Fruit fly (Drosophila melanogaster) whole organism, embryonic: ENCODE results near the gene CG17249.
A peak's percentile ranks its signal among the peaks of the same experiment; 100 is the strongest.

Experiments
- Aef1 ChIP-seq: fragments of 200-800 bp; sonication (Bioruptor generic); IDR thresholded peaks from 3 replicates; pipeline ENCODE4 v1.3.6; 2022; ENCODE audit warnings: missing biosample characterization, missing genetic modification characterization
- Atf6 ChIP-seq: fragments of 200-800 bp; sonication (Bioruptor generic); IDR thresholded peaks from 2 replicates; pipeline ENCODE4 v1.3.6; 2022; ENCODE audit warnings: missing biosample characterization, missing genetic modification characterization
- CG10366 ChIP-seq: fragments of 200-800 bp; sonication (Bioruptor generic); IDR thresholded peaks from 2 replicates; pipeline ENCODE4 v1.3.6; 2022; ENCODE audit warnings: missing biosample characterization, missing genetic modification characterization
- CG11456 ChIP-seq: fragments of 200-800 bp; sonication (Bioruptor generic); IDR thresholded peaks from 3 replicates; pipeline ENCODE4 v1.3.6; 2022; ENCODE audit warnings: missing biosample characterization, missing genetic modification characterization
- CG13894 ChIP-seq: fragments of 200-800 bp; sonication (Bioruptor generic); optimal IDR thresholded peaks from 3 replicates; lab custom pipeline; 2018; ENCODE audit warnings: missing biosample characterization, mild to moderate bottlenecking, missing genetic modification characterization, moderate library complexity
- CG14965 ChIP-seq: fragments of 200-800 bp; sonication (Bioruptor generic); optimal IDR thresholded peaks from 2 replicates; lab custom pipeline; 2016; ENCODE audit warnings: missing biosample characterization, missing genetic modification characterization, borderline replicate concordance
- CG17912 ChIP-seq: fragments of 200-800 bp; sonication (Bioruptor generic); optimal IDR thresholded peaks from 2 replicates; lab custom pipeline; 2018; ENCODE audit warnings: missing biosample characterization, mild to moderate bottlenecking, missing genetic modification characterization
- CG1792 ChIP-seq: fragments of 200-800 bp; sonication (Bioruptor generic); optimal IDR thresholded peaks from 2 replicates; lab custom pipeline; 2016; ENCODE audit warnings: missing biosample characterization, missing genetic modification characterization
- CG18599 ChIP-seq: fragments of 200-800 bp; sonication (Bioruptor generic); optimal IDR thresholded peaks from 3 replicates; lab custom pipeline; 2017; ENCODE audit warnings: missing biosample characterization, missing genetic modification characterization, mild to moderate bottlenecking, moderate library complexity, missing genetic modification reagents
- CG31441 ChIP-seq: fragments of 200-800 bp; sonication (Bioruptor generic); IDR thresholded peaks from 2 replicates; pipeline ENCODE4 v1.3.6; 2022; ENCODE audit warnings: missing biosample characterization, missing genetic modification characterization
- CG3726 ChIP-seq: fragments of 200-800 bp; sonication (Bioruptor generic); IDR thresholded peaks from 3 replicates; pipeline ENCODE4, ENCODE4 v1.3.6; 2022; ENCODE audit warnings: missing biosample characterization, missing genetic modification characterization
- CG3838 ChIP-seq: fragments of 200-800 bp; sonication (Bioruptor generic); optimal IDR thresholded peaks from 3 replicates; lab custom pipeline; 2016; ENCODE audit warnings: missing biosample characterization, missing genetic modification characterization
- CG4360 ChIP-seq: fragments of 200-800 bp; sonication (Bioruptor generic); IDR thresholded peaks from 2 replicates; pipeline ENCODE4 v1.3.6; 2022; ENCODE audit warnings: missing biosample characterization, missing genetic modification characterization
- CG4424 ChIP-seq: fragments of 200-800 bp; sonication (Bioruptor generic); optimal IDR thresholded peaks from 3 replicates; lab custom pipeline; 2016; ENCODE audit warnings: missing biosample characterization, missing genetic modification characterization
- CG6654 ChIP-seq: fragments of 200-800 bp; sonication (Bioruptor generic); optimal IDR thresholded peaks from 2 replicates; lab custom pipeline; 2017; ENCODE audit warnings: missing biosample characterization, mild to moderate bottlenecking, missing genetic modification characterization
- CG7786 ChIP-seq: fragments of 200-800 bp; sonication (Bioruptor generic); optimal IDR thresholded peaks from 2 replicates; lab custom pipeline; 2016; ENCODE audit warnings: missing biosample characterization, missing genetic modification characterization
- CG7963 ChIP-seq: fragments of 200-800 bp; sonication (Bioruptor generic); IDR thresholded peaks from 3 replicates; pipeline ENCODE4 v1.3.6; 2022; ENCODE audit warnings: missing biosample characterization, missing genetic modification characterization; ENCODE audit not compliant: partially characterized antibody
- CG8290 ChIP-seq, 3 experiments: fragments of 200-800 bp; sonication (Bioruptor generic); optimal IDR thresholded peaks; 2 replicates each; lab custom pipeline; 2016 to 2019; ENCODE audit warnings: missing biosample characterization in 3 of 3, missing genetic modification characterization in 3 of 3, mild to moderate bottlenecking in 2 of 3, moderate library complexity in 1 of 3
- CG8388 ChIP-seq: fragments of 200-800 bp; sonication (Bioruptor generic); optimal IDR thresholded peaks from 2 replicates; lab custom pipeline; 2019; ENCODE audit warnings: missing biosample characterization, mild to moderate bottlenecking, missing genetic modification characterization, moderate library complexity
- CG9215 ChIP-seq: fragments of 200-800 bp; sonication (Bioruptor generic); IDR thresholded peaks from 2 replicates; pipeline ENCODE4 v1.3.6; 2022; ENCODE audit warnings: missing biosample characterization, missing genetic modification characterization
- CG9797 ChIP-seq: fragments of 200-800 bp; sonication (Bioruptor generic); optimal IDR thresholded peaks from 3 replicates; lab custom pipeline; 2018; ENCODE audit warnings: missing biosample characterization, mild to moderate bottlenecking, missing genetic modification characterization
- E2f1 ChIP-seq: fragments of 200-800 bp; sonication (Bioruptor generic); IDR thresholded peaks from 2 replicates; pipeline ENCODE4 v1.3.6; 2022; ENCODE audit warnings: missing biosample characterization, missing genetic modification characterization
- ERR ChIP-seq: fragments of 200-800 bp; sonication (Bioruptor generic); optimal IDR thresholded peaks from 2 replicates; lab custom pipeline; 2016; ENCODE audit warnings: missing biosample characterization, missing genetic modification characterization
- Lim3 ChIP-seq: fragments of 200-800 bp; sonication (Bioruptor generic); IDR thresholded peaks from 2 replicates; pipeline ENCODE4 v1.3.6; 2022; ENCODE audit warnings: missing biosample characterization, missing genetic modification characterization
- Oaz ChIP-seq: fragments of 200-800 bp; sonication (Bioruptor generic); IDR thresholded peaks from 2 replicates; pipeline ENCODE4 v1.3.6; 2022; ENCODE audit warnings: missing biosample characterization, missing genetic modification characterization
- Oli ChIP-seq: fragments of 200-800 bp; sonication (Bioruptor generic); optimal IDR thresholded peaks from 2 replicates; lab custom pipeline; 2018; ENCODE audit warnings: missing biosample characterization, mild to moderate bottlenecking, missing genetic modification characterization, moderate library complexity
- Sox102F ChIP-seq: fragments of 200-800 bp; sonication (Bioruptor generic); optimal IDR thresholded peaks from 2 replicates; lab custom pipeline; 2018; ENCODE audit warnings: missing biosample characterization, mild to moderate bottlenecking, missing genetic modification characterization, moderate library complexity
- aop ChIP-seq: fragments of 200-800 bp; sonication (Bioruptor generic); IDR thresholded peaks from 2 replicates; pipeline ENCODE4 v1.3.6; 2022; ENCODE audit warnings: missing biosample characterization, missing genetic modification characterization
- az2 ChIP-seq: fragments of 200-800 bp; sonication (Bioruptor generic); optimal IDR thresholded peaks from 3 replicates; lab custom pipeline; 2016; ENCODE audit warnings: missing biosample characterization, missing genetic modification characterization
- bsh ChIP-seq, 2 experiments: fragments of 200-800 bp; sonication (Bioruptor generic); optimal IDR thresholded peaks; 2 replicates each; lab custom pipeline; 2017 to 2018; ENCODE audit warnings: mild to moderate bottlenecking in 2 of 2, missing biosample characterization in 2 of 2, missing genetic modification characterization in 2 of 2, moderate library complexity in 1 of 2
- cato ChIP-seq: fragments of 200-800 bp; sonication (Bioruptor generic); optimal IDR thresholded peaks from 2 replicates; lab custom pipeline; 2016; ENCODE audit warnings: missing biosample characterization, missing genetic modification characterization, borderline replicate concordance
- crc ChIP-seq: fragments of 200-800 bp; sonication (Bioruptor generic); optimal IDR thresholded peaks from 2 replicates; lab custom pipeline; 2016; ENCODE audit warnings: missing biosample characterization, missing genetic modification characterization
- danr ChIP-seq: fragments of 200-800 bp; sonication (Bioruptor generic); IDR thresholded peaks from 2 replicates; pipeline ENCODE4 v1.3.6; 2022; ENCODE audit warnings: missing biosample characterization, missing genetic modification characterization
- en ChIP-seq: fragments of 200-800 bp; sonication (Bioruptor generic); optimal IDR thresholded peaks from 2 replicates; lab custom pipeline; 2016; ENCODE audit warnings: missing biosample characterization, missing genetic modification characterization
- ewg ChIP-seq: fragments of 200-800 bp; sonication (Bioruptor generic); optimal IDR thresholded peaks from 3 replicates; lab custom pipeline; 2017; ENCODE audit warnings: mild to moderate bottlenecking, missing biosample characterization, missing genetic modification reagents, missing genetic modification characterization
- fd102C ChIP-seq: fragments of 200-800 bp; sonication (Bioruptor generic); optimal IDR thresholded peaks from 2 replicates; lab custom pipeline; 2018; ENCODE audit warnings: missing biosample characterization, mild to moderate bottlenecking, missing genetic modification characterization, moderate library complexity
- fd3F ChIP-seq: fragments of 200-800 bp; sonication (Bioruptor generic); optimal IDR thresholded peaks from 2 replicates; lab custom pipeline; 2018; ENCODE audit warnings: missing biosample characterization, mild to moderate bottlenecking, missing genetic modification characterization, moderate library complexity
- fu2 ChIP-seq: fragments of 200-800 bp; sonication (Bioruptor generic); optimal IDR thresholded peaks from 2 replicates; lab custom pipeline; 2016; ENCODE audit warnings: missing biosample characterization, missing genetic modification characterization
- gcm2 ChIP-seq: fragments of 200-800 bp; sonication (Bioruptor generic); optimal IDR thresholded peaks from 2 replicates; lab custom pipeline; 2016; ENCODE audit warnings: missing biosample characterization, missing genetic modification characterization
- her ChIP-seq: fragments of 200-800 bp; sonication (Bioruptor generic); optimal IDR thresholded peaks from 2 replicates; lab custom pipeline; 2016; ENCODE audit warnings: missing biosample characterization, missing genetic modification characterization
- kah ChIP-seq: fragments of 200-800 bp; sonication (Bioruptor generic); optimal IDR thresholded peaks from 2 replicates; lab custom pipeline; 2018; ENCODE audit warnings: missing biosample characterization, mild to moderate bottlenecking, missing genetic modification characterization
- mld ChIP-seq: fragments of 200-800 bp; sonication (Bioruptor generic); IDR thresholded peaks from 3 replicates; pipeline ENCODE4 v1.3.6; 2022; ENCODE audit warnings: missing biosample characterization, missing genetic modification characterization; ENCODE audit not compliant: partially characterized antibody
- nerfin-1 ChIP-seq: fragments of 200-800 bp; sonication (Bioruptor generic); optimal IDR thresholded peaks from 3 replicates; lab custom pipeline; 2019; ENCODE audit warnings: missing biosample characterization, mild to moderate bottlenecking, missing genetic modification characterization, moderate library complexity
- pan ChIP-seq, 4 experiments: fragments of >200 bp in 3 of 4; fragments of 200-800 bp in 1 of 4; sonication (Bioruptor generic) in 1 of 4; optimal IDR thresholded peaks in 3 of 4; IDR thresholded peaks in 1 of 4; 2 replicates each; pipeline versions ENCODE4 v1.3.6 to Lab custom; 2017 to 2022; ENCODE audit warnings: missing biosample characterization in 2 of 4, missing genetic modification characterization in 2 of 4, mixed read lengths in 1 of 4
- sna ChIP-seq: fragments of 200-800 bp; sonication (Bioruptor generic); IDR thresholded peaks from 2 replicates; pipeline ENCODE4 v1.3.6; 2022; ENCODE audit warnings: missing biosample characterization, missing genetic modification characterization; ENCODE audit not compliant: partially characterized antibody
- sob ChIP-seq: fragments of 200-800 bp; sonication (Bioruptor generic); IDR thresholded peaks from 2 replicates; pipeline ENCODE4 v1.3.6; 2022; ENCODE audit warnings: missing biosample characterization, missing genetic modification characterization
- tin ChIP-seq: fragments of 200-800 bp; sonication (Bioruptor generic); optimal IDR thresholded peaks from 3 replicates; lab custom pipeline; 2016; ENCODE audit warnings: missing biosample characterization, missing genetic modification characterization
- trem ChIP-seq: fragments of 200-800 bp; optimal IDR thresholded peaks from 3 replicates; lab custom pipeline; 2019; ENCODE audit warnings: missing biosample characterization, mild to moderate bottlenecking, missing genetic modification characterization, moderate library complexity

Gene CG17249

dm6 chr3L:1639185-1639812, 8.0 kb downstream of the CG17249 start, which contains the start of the genes Mettl2 and Bgb (continued):
- peak; percentile 86 for TF ChIP-seq CG11456
- peak; percentile 78 for TF ChIP-seq trem (tag; lab: Kevin White, UChicago)
- peak; percentile 71 for TF ChIP-seq fu2 (GFP tag; lab: Kevin White, UChicago)
- peak; percentile 84 for TF ChIP-seq CG4424 (GFP tag; lab: Kevin White, UChicago)
- TF ChIP-seq Aef1: peak; percentile 85
- peak; percentile 86 for TF ChIP-seq tin (GFP tag; lab: Kevin White, UChicago)
- peak; percentile 71 for TF ChIP-seq E2f1
- no peak for TF ChIP-seq kah
- TF ChIP-seq cato (GFP tag; lab: Kevin White, UChicago): peak; percentile 66
- TF ChIP-seq mld (GFP tag; lab: Robert Waterston, UW): no peak
- no peak for TF ChIP-seq fd102C (GFP tag; lab: Kevin White, UChicago)
- TF ChIP-seq fd3F (GFP tag; lab: Kevin White, UChicago): peak; percentile 61
- TF ChIP-seq bsh (GFP tag; optimal IDR thresholded peaks at IDR 0.05; lab: Kevin White, UChicago): peak in 1 of 2 experiments; percentile 67
- TF ChIP-seq Oli (tag; lab: Kevin White, UChicago): peak; percentile 66
- TF ChIP-seq CG1792 (GFP tag; lab: Kevin White, UChicago): peak; percentile 74
- peak; percentile 69 for TF ChIP-seq CG10366 (GFP tag; lab: Robert Waterston, UW)
- peak; percentile 74 for TF ChIP-seq CG31441 (GFP tag; lab: Robert Waterston, UW)
- TF ChIP-seq CG9797: peak; percentile 76
- peak; percentile 69; the same call in 1 of the 2 replicates for TF ChIP-seq sna (GFP tag; lab: Robert Waterston, UW)
- peak; percentile 76; the same call in 2 of the 3 replicates for TF ChIP-seq CG3726 (GFP tag; lab: Robert Waterston, UW)
- peak; percentile 82 for TF ChIP-seq sob (GFP tag; lab: Robert Waterston, UW)
- TF ChIP-seq Oaz (GFP tag; lab: Robert Waterston, UW): peak; percentile 49
- no peak for TF ChIP-seq CG17912 (GFP tag; lab: Kevin White, UChicago)
- TF ChIP-seq pan (optimal IDR thresholded peaks at IDR 0.05; lab: Kevin White, UChicago): no peak
- TF ChIP-seq pan (GFP tag; optimal IDR thresholded peaks at IDR 0.05 in 1 of 2, IDR thresholded peaks at IDR 0.05 in 1 of 2): peak in 1 of 2 experiments; percentile 79
- no peak for TF ChIP-seq CG3838 (GFP tag; lab: Kevin White, UChicago)
- peak; percentile 80 for TF ChIP-seq danr (GFP tag; lab: Robert Waterston, UW)
- TF ChIP-seq ewg (GFP tag; lab: Kevin White, UChicago): peak; percentile 29
- peak; percentile 57 for TF ChIP-seq crc (GFP tag; lab: Kevin White, UChicago)
- TF ChIP-seq CG7963 (GFP tag; lab: Robert Waterston, UW): peak; percentile 40; the same call in 2 of the 3 replicates
- peak; percentile 46 for TF ChIP-seq her
- peak; percentile 76 for TF ChIP-seq CG4360 (GFP tag; lab: Robert Waterston, UW)
- TF ChIP-seq CG7786: peak; percentile 83
- peak; percentile 90 for TF ChIP-seq CG9215 (GFP tag; lab: Robert Waterston, UW)
- peak; percentile 60 for TF ChIP-seq Sox102F (GFP tag; lab: Kevin White, UChicago)
- TF ChIP-seq gcm2 (GFP tag; lab: Kevin White, UChicago): no peak
- peak; percentile 72 for TF ChIP-seq az2 (GFP tag; lab: Kevin White, UChicago)
- peak; percentile 28 for TF ChIP-seq ERR (GFP tag; lab: Kevin White, UChicago)
- peak; percentile 60 for TF ChIP-seq CG8388 (GFP tag; lab: Kevin White, UChicago)
- peak; percentile 57 for TF ChIP-seq CG8290 (GFP tag; optimal IDR thresholded peaks at IDR 0.05; lab: Kevin White, UChicago)
- no peak for TF ChIP-seq CG8290 (tag; optimal IDR thresholded peaks at IDR 0.05; lab: Kevin White, UChicago)
- TF ChIP-seq CG14965: no peak
- TF ChIP-seq aop: no peak
- peak; percentile 53 for TF ChIP-seq en
- peak; percentile 16 for TF ChIP-seq CG6654 (GFP tag; lab: Kevin White, UChicago)
- TF ChIP-seq CG13894 (tag; lab: Kevin White, UChicago): peak; percentile 45
- TF ChIP-seq nerfin-1 (tag; lab: Kevin White, UChicago): peak; percentile 54
- TF ChIP-seq Atf6 (GFP tag; lab: Robert Waterston, UW): peak; percentile 52; the same call in 1 of the 2 replicates
- TF ChIP-seq CG18599 (GFP tag; lab: Kevin White, UChicago): peak; percentile 80
- TF ChIP-seq Lim3: no peak
